Fruit fly (Drosophila melanogaster) S2 (cell line): Measurements from ENCODE around the gene CG5646.

Source experiments
- CG8478 ChIP-seq: fragments of >200 bp; optimal IDR thresholded peaks from 2 replicates; lab custom pipeline; 2018
- CTCF ChIP-seq, 2 experiments: fragments of >200 bp; optimal IDR thresholded peaks; 2 replicates each; lab custom pipeline; 2018

dm6 chr3R:27545752-27546151 lies 15.4 kb downstream of the CG5646 start, which contains the start of gene Gr98d:
- TF ChIP-seq CG8478 (lab: Kevin White, UChicago) (no peak), CTCF (optimal IDR thresholded peaks at IDR 0.05; lab: Kevin White, UChicago) (no peak)
